Fruit fly (Drosophila melanogaster) whole organism, embryonic: ENCODE measurements around the gene CG13843.

Experiments
- ATbp ChIP-seq: fragments of 200-800 bp; sonication (Bioruptor generic); optimal IDR thresholded peaks from 2 replicates; lab custom pipeline; 2017; ENCODE audit warnings: missing biosample characterization, mild to moderate bottlenecking, missing genetic modification characterization, missing genetic modification reagents
- Atf-2 ChIP-seq: fragments of 200-800 bp; sonication (Bioruptor generic); optimal IDR thresholded peaks from 2 replicates; lab custom pipeline; 2016; ENCODE audit warnings: missing biosample characterization, missing genetic modification characterization
- Blimp-1 ChIP-seq: fragments of 200-800 bp; sonication (Bioruptor generic); optimal IDR thresholded peaks from 3 replicates; lab custom pipeline; 2018; ENCODE audit warnings: missing biosample characterization, missing genetic modification characterization, mild to moderate bottlenecking, moderate library complexity, missing genetic modification reagents
- CG10209 ChIP-seq: fragments of 200-800 bp; sonication (Bioruptor generic); optimal IDR thresholded peaks from 3 replicates; lab custom pipeline; 2017; ENCODE audit warnings: missing biosample characterization, mild to moderate bottlenecking, missing genetic modification characterization, missing genetic modification reagents
- CG11247 ChIP-seq: fragments of 200-800 bp; sonication (Bioruptor generic); IDR thresholded peaks from 2 replicates; pipeline ENCODE4 v1.3.6; 2022; ENCODE audit warnings: missing biosample characterization, missing genetic modification characterization
- CG12236 ChIP-seq: fragments of 200-800 bp; sonication (Bioruptor generic); optimal IDR thresholded peaks from 2 replicates; lab custom pipeline; 2016; ENCODE audit warnings: missing biosample characterization, missing genetic modification characterization
- CG12659 ChIP-seq: fragments of 200-800 bp; sonication (Bioruptor generic); optimal IDR thresholded peaks from 3 replicates; lab custom pipeline; 2017; ENCODE audit warnings: mild to moderate bottlenecking, missing biosample characterization, missing genetic modification reagents, missing genetic modification characterization
- CG13296 ChIP-seq: fragments of 200-800 bp; sonication (Bioruptor generic); optimal IDR thresholded peaks from 3 replicates; lab custom pipeline; 2018; ENCODE audit warnings: missing biosample characterization, mild to moderate bottlenecking, missing genetic modification characterization
- CG15269 ChIP-seq: fragments of 200-800 bp; sonication (Bioruptor generic); optimal IDR thresholded peaks from 2 replicates; lab custom pipeline; 2018; ENCODE audit warnings: missing biosample characterization, mild to moderate bottlenecking, missing genetic modification characterization, moderate library complexity
- CG15479 ChIP-seq: fragments of 200-800 bp; sonication (Bioruptor generic); optimal IDR thresholded peaks from 3 replicates; lab custom pipeline; 2019; ENCODE audit warnings: missing biosample characterization, mild to moderate bottlenecking, missing genetic modification characterization, moderate library complexity
- CG18764 ChIP-seq: fragments of 200-800 bp; sonication (Bioruptor generic); optimal IDR thresholded peaks from 3 replicates; lab custom pipeline; 2016; ENCODE audit warnings: missing biosample characterization, missing genetic modification characterization
- CG2116 ChIP-seq: fragments of 200-800 bp; sonication (Bioruptor generic); optimal IDR thresholded peaks from 3 replicates; lab custom pipeline; 2018; ENCODE audit warnings: missing biosample characterization, mild to moderate bottlenecking, missing genetic modification characterization
- CG2202 ChIP-seq: fragments of 200-800 bp; sonication (Bioruptor generic); optimal IDR thresholded peaks from 2 replicates; lab custom pipeline; 2018; ENCODE audit warnings: missing biosample characterization, mild to moderate bottlenecking, missing genetic modification characterization
- CG4328 ChIP-seq: fragments of 200-800 bp; sonication (Bioruptor generic); optimal IDR thresholded peaks from 3 replicates; lab custom pipeline; 2017; ENCODE audit warnings: missing biosample characterization, missing genetic modification reagents, missing genetic modification characterization
- CG5180 ChIP-seq: fragments of 200-800 bp; sonication (Bioruptor generic); optimal IDR thresholded peaks from 3 replicates; lab custom pipeline; 2017; ENCODE audit warnings: missing biosample characterization, missing genetic modification characterization, mild to moderate bottlenecking, moderate library complexity, missing genetic modification reagents
- CG6813 ChIP-seq: fragments of 200-800 bp; sonication (Bioruptor generic); optimal IDR thresholded peaks from 2 replicates; lab custom pipeline; 2017; ENCODE audit warnings: missing biosample characterization, missing genetic modification characterization, mild to moderate bottlenecking, moderate library complexity, missing genetic modification reagents
- CG7839 ChIP-seq: fragments of 200-800 bp; sonication (Bioruptor generic); optimal IDR thresholded peaks from 3 replicates; lab custom pipeline; 2018; ENCODE audit warnings: missing biosample characterization, mild to moderate bottlenecking, missing genetic modification characterization, moderate library complexity
- CkIIα-i1 ChIP-seq: fragments of 200-800 bp; sonication (Bioruptor generic); IDR thresholded peaks from 2 replicates; pipeline ENCODE4 v1.3.6; 2022; ENCODE audit warnings: missing biosample characterization, missing genetic modification characterization
- CoRest ChIP-seq: fragments of 200-800 bp; sonication (Bioruptor generic); optimal IDR thresholded peaks from 3 replicates; lab custom pipeline; 2018; ENCODE audit warnings: missing biosample characterization, mild to moderate bottlenecking, missing genetic modification characterization, moderate library complexity
- GATAe ChIP-seq: fragments of 200-800 bp; sonication (Bioruptor generic); conservative IDR thresholded peaks from 2 replicates; pipeline ENCODE4 v1.3.6; 2022; ENCODE audit warnings: missing biosample characterization, missing genetic modification characterization
- HLH54F ChIP-seq: fragments of 200-800 bp; sonication (Bioruptor generic); optimal IDR thresholded peaks from 3 replicates; lab custom pipeline; 2016; ENCODE audit warnings: missing biosample characterization, missing genetic modification characterization
- HmgZ ChIP-seq: fragments of 200-800 bp; sonication (Bioruptor generic); optimal IDR thresholded peaks from 2 replicates; lab custom pipeline; 2018; ENCODE audit warnings: missing biosample characterization, mild to moderate bottlenecking, missing genetic modification characterization
- Neu2 ChIP-seq: fragments of 200-800 bp; sonication (Bioruptor generic); optimal IDR thresholded peaks from 3 replicates; lab custom pipeline; 2016; ENCODE audit warnings: missing biosample characterization, missing genetic modification characterization, borderline replicate concordance
- PHDP ChIP-seq: fragments of 200-800 bp; sonication (Bioruptor generic); optimal IDR thresholded peaks from 3 replicates; lab custom pipeline; 2018; ENCODE audit warnings: missing biosample characterization, mild to moderate bottlenecking, missing genetic modification characterization, moderate library complexity
- TFAM ChIP-seq: fragments of 200-800 bp; sonication (Bioruptor generic); optimal IDR thresholded peaks from 2 replicates; lab custom pipeline; 2017; ENCODE audit warnings: missing biosample characterization, missing genetic modification characterization, inconsistent platforms
- bcd ChIP-seq: fragments of 200-800 bp; sonication (Bioruptor generic); optimal IDR thresholded peaks from 2 replicates; lab custom pipeline; 2017; ENCODE audit warnings: missing biosample characterization, mild to moderate bottlenecking, missing genetic modification characterization
- chm ChIP-seq: fragments of 200-800 bp; sonication (Bioruptor generic); IDR thresholded peaks from 2 replicates; pipeline ENCODE4 v1.3.6; 2022; ENCODE audit warnings: missing biosample characterization, missing genetic modification characterization
- disco-r ChIP-seq: fragments of 200-800 bp; sonication (Bioruptor generic); optimal IDR thresholded peaks from 2 replicates; lab custom pipeline; 2016; ENCODE audit warnings: missing biosample characterization, missing genetic modification characterization
- fd102C ChIP-seq: fragments of 200-800 bp; sonication (Bioruptor generic); optimal IDR thresholded peaks from 2 replicates; lab custom pipeline; 2018; ENCODE audit warnings: missing biosample characterization, mild to moderate bottlenecking, missing genetic modification characterization, moderate library complexity
- fd3F ChIP-seq: fragments of 200-800 bp; sonication (Bioruptor generic); optimal IDR thresholded peaks from 2 replicates; lab custom pipeline; 2018; ENCODE audit warnings: missing biosample characterization, mild to moderate bottlenecking, missing genetic modification characterization, moderate library complexity
- gem ChIP-seq: fragments of 200-800 bp; sonication (Bioruptor generic); optimal IDR thresholded peaks from 2 replicates; lab custom pipeline; 2019; ENCODE audit warnings: missing biosample characterization, mild to moderate bottlenecking, missing genetic modification characterization, moderate library complexity
- grau ChIP-seq: fragments of 200-800 bp; optimal IDR thresholded peaks from 3 replicates; lab custom pipeline; 2019; ENCODE audit warnings: missing biosample characterization, mild to moderate bottlenecking, missing genetic modification characterization, moderate library complexity
- gro ChIP-seq: fragments of 200-800 bp; sonication (Bioruptor generic); optimal IDR thresholded peaks from 2 replicates; lab custom pipeline; 2016; ENCODE audit warnings: missing biosample characterization, missing genetic modification characterization
- hkb ChIP-seq, 2 experiments: fragments of 200-800 bp in 1 of 2; fragments of >200 bp in 1 of 2; sonication (Bioruptor generic) in 1 of 2; IDR thresholded peaks in 1 of 2; optimal IDR thresholded peaks in 1 of 2; 2 replicates each; pipeline versions ENCODE4 v1.3.6 to Lab custom; 2017 to 2022; ENCODE audit warnings: missing biosample characterization in 1 of 2, missing genetic modification characterization in 1 of 2
- kni ChIP-seq: fragments of 200-800 bp; sonication (Bioruptor generic); optimal IDR thresholded peaks from 3 replicates; lab custom pipeline; 2017; ENCODE audit warnings: mild to moderate bottlenecking, missing biosample characterization, missing genetic modification reagents, missing genetic modification characterization
- lab ChIP-seq: fragments of 200-800 bp; sonication (Bioruptor generic); optimal IDR thresholded peaks from 3 replicates; lab custom pipeline; 2017; ENCODE audit warnings: missing biosample characterization, missing genetic modification characterization, mild to moderate bottlenecking, moderate library complexity, missing genetic modification reagents
- lov ChIP-seq, 2 experiments: fragments of 200-800 bp in 1 of 2; fragments of >200 bp in 1 of 2; sonication (Bioruptor generic) in 1 of 2; IDR thresholded peaks in 1 of 2; optimal IDR thresholded peaks in 1 of 2; 2 replicates in 1 of 2; 3 replicates in 1 of 2; pipeline versions ENCODE4 v1.3.6 to Lab custom; 2017 to 2022; ENCODE audit warnings: missing biosample characterization in 1 of 2, missing genetic modification characterization in 1 of 2
- nerfin-1 ChIP-seq: fragments of 200-800 bp; sonication (Bioruptor generic); optimal IDR thresholded peaks from 3 replicates; lab custom pipeline; 2019; ENCODE audit warnings: missing biosample characterization, mild to moderate bottlenecking, missing genetic modification characterization, moderate library complexity
- peb ChIP-seq: fragments of 200-800 bp; sonication (Bioruptor generic); IDR thresholded peaks from 2 replicates; pipeline ENCODE4 v1.3.6; 2022; ENCODE audit warnings: missing biosample characterization, missing genetic modification characterization
- pfk ChIP-seq: fragments of 200-800 bp; sonication (Bioruptor generic); optimal IDR thresholded peaks from 2 replicates; lab custom pipeline; 2018; ENCODE audit warnings: missing biosample characterization, mild to moderate bottlenecking, missing genetic modification characterization, moderate library complexity
- salm ChIP-seq: fragments of 200-800 bp; sonication (Bioruptor generic); optimal IDR thresholded peaks from 2 replicates; lab custom pipeline; 2018; ENCODE audit warnings: missing biosample characterization, mild to moderate bottlenecking, missing genetic modification characterization
- slp2 ChIP-seq: fragments of 200-800 bp; sonication (Bioruptor generic); optimal IDR thresholded peaks from 2 replicates; lab custom pipeline; 2016; ENCODE audit warnings: missing biosample characterization, missing genetic modification characterization
- sqz ChIP-seq: fragments of 200-800 bp; sonication (Bioruptor generic); optimal IDR thresholded peaks from 3 replicates; lab custom pipeline; 2018; ENCODE audit warnings: missing biosample characterization, mild to moderate bottlenecking, missing genetic modification characterization
- tin ChIP-seq: fragments of 200-800 bp; sonication (Bioruptor generic); optimal IDR thresholded peaks from 3 replicates; lab custom pipeline; 2016; ENCODE audit warnings: missing biosample characterization, missing genetic modification characterization
- tio ChIP-seq: fragments of 200-800 bp; sonication (Bioruptor generic); optimal IDR thresholded peaks from 2 replicates; lab custom pipeline; 2017; ENCODE audit warnings: missing biosample characterization, missing genetic modification characterization, inconsistent platforms
- unpg ChIP-seq: fragments of 200-800 bp; sonication (Bioruptor generic); optimal IDR thresholded peaks from 3 replicates; lab custom pipeline; 2018; ENCODE audit warnings: missing biosample characterization, mild to moderate bottlenecking, missing genetic modification characterization, moderate library complexity
- z ChIP-seq: fragments of 200-800 bp; sonication (Bioruptor generic); IDR thresholded peaks from 3 replicates; pipeline ENCODE4 v1.3.6; 2022; ENCODE audit warnings: missing biosample characterization, missing genetic modification characterization
- zen2 ChIP-seq: fragments of 200-800 bp; sonication (Bioruptor generic); IDR thresholded peaks from 3 replicates; pipeline ENCODE4 v1.3.6; 2022; ENCODE audit warnings: missing biosample characterization, missing genetic modification characterization; ENCODE audit not compliant: partially characterized antibody

CG13843 gene

dm6 chr3R:22589311-22589710 lies 20.0 kb upstream of the CG13843 start (continued):
- TF ChIP-seq gro (GFP tag; lab: Kevin White, UChicago) (no peak), CG6813 (peak; percentile 72), CG4328 (GFP tag; lab: Kevin White, UChicago) (no peak), gem (peak; percentile 64), CG18764 (GFP tag; lab: Kevin White, UChicago) (peak; percentile 32), disco-r (GFP tag; lab: Kevin White, UChicago) (no peak), CG2116 (GFP tag; lab: Kevin White, UChicago) (no peak), ATbp (GFP tag; lab: Kevin White, UChicago) (peak; percentile 88), sqz (GFP tag; lab: Kevin White, UChicago) (peak; percentile 12), CG12659 (peak; percentile 10), CG15269 (tag; lab: Kevin White, UChicago) (no peak), CG15479 (GFP tag; lab: Kevin White, UChicago) (no peak), tio (GFP tag; lab: Kevin White, UChicago) (no peak), GATAe (GFP tag; lab: Robert Waterston, UW) (no peak), pfk (peak; percentile 20), grau (no peak), chm (GFP tag; lab: Robert Waterston, UW) (no peak), Neu2 (GFP tag; lab: Kevin White, UChicago) (no peak), lov (optimal IDR thresholded peaks at IDR 0.05; lab: Kevin White, UChicago) (no peak), lov (GFP tag; IDR thresholded peaks at IDR 0.05; lab: Robert Waterston, UW) (0 out of 3 replicates have a peak, but pooled peaks have one; percentile 47), bcd (GFP tag; lab: Kevin White, UChicago) (peak; percentile 14), CoRest (peak; percentile 4), CG7839 (tag; lab: Kevin White, UChicago) (peak; percentile 5), peb (GFP tag; lab: Robert Waterston, UW) (no peak), CG5180 (GFP tag; lab: Kevin White, UChicago) (peak; percentile 45), HmgZ (tag; lab: Kevin White, UChicago) (no peak), salm (tag; lab: Kevin White, UChicago) (peak; percentile 69), CG12236 (GFP tag; lab: Kevin White, UChicago) (peak; percentile 7), Atf-2 (GFP tag; lab: Kevin White, UChicago) (no peak), CG11247 (0 out of 2 replicates have a peak, but pooled peaks have one; percentile 24), unpg (GFP tag; lab: Kevin White, UChicago) (peak; percentile 58), CkIIα-i1 (no peak), hkb (optimal IDR thresholded peaks at IDR 0.05; lab: Kevin White, UChicago) (no peak), hkb (GFP tag; IDR thresholded peaks at IDR 0.05; lab: Robert Waterston, UW) (peak; percentile 31; the same call in 1 of the 2 replicates), slp2 (GFP tag; lab: Kevin White, UChicago) (no peak), CG13296 (GFP tag; lab: Kevin White, UChicago) (peak; percentile 1), tin (GFP tag; lab: Kevin White, UChicago) (no peak), z (no peak), PHDP (peak; percentile 72), nerfin-1 (tag; lab: Kevin White, UChicago) (peak; percentile 44), fd102C (GFP tag; lab: Kevin White, UChicago) (no peak), CG10209 (GFP tag; lab: Kevin White, UChicago) (peak; percentile 30), zen2 (no peak), HLH54F (GFP tag; lab: Kevin White, UChicago) (no peak), lab (peak; percentile 65), kni (no peak), CG2202 (peak; percentile 44), fd3F (GFP tag; lab: Kevin White, UChicago) (no peak), Blimp-1 (GFP tag; lab: Kevin White, UChicago) (peak; percentile 69), TFAM (GFP tag; lab: Kevin White, UChicago) (peak; percentile 39)
